Worm (Caenorhabditis elegans) whole organism, early embryonic: ENCODE results near the gene ZK1236.5.

Source experiments
- B0310.2 ChIP-seq: sonication (generic microtip); optimal IDR thresholded peaks from 2 replicates; lab custom pipeline; 2016; ENCODE audit warnings: mild to moderate bottlenecking, missing genetic modification characterization, missing compliant biosample characterization
- F13C5.2 ChIP-seq: sonication (generic microtip); optimal IDR thresholded peaks from 2 replicates; lab custom pipeline; 2017; ENCODE audit warnings: mild to moderate bottlenecking, missing genetic modification characterization, inconsistent platforms, missing compliant biosample characterization
- aly-1 ChIP-seq: sonication (generic microtip); optimal IDR thresholded peaks from 2 replicates; lab custom pipeline; 2016; ENCODE audit warnings: missing genetic modification characterization, missing compliant biosample characterization
- ama-1 ChIP-seq: fragments of 150-350 bp; optimal IDR thresholded peaks from 2 replicates; lab custom pipeline; 2014
- ceh-13 ChIP-seq: fragments of 200-800 bp; sonication (Bioruptor generic); optimal IDR thresholded peaks from 2 replicates; lab custom pipeline; 2018; ENCODE audit warnings: mild to moderate bottlenecking, missing genetic modification characterization, missing compliant biosample characterization
- ceh-36 ChIP-seq: sonication (generic microtip); optimal IDR thresholded peaks from 2 replicates; lab custom pipeline; 2016; ENCODE audit warnings: missing genetic modification characterization, inconsistent platforms, missing compliant biosample characterization
- ets-7 ChIP-seq: sonication (generic microtip); optimal IDR thresholded peaks from 2 replicates; lab custom pipeline; 2016; ENCODE audit warnings: missing genotype, missing genetic modification characterization, missing compliant biosample characterization
- flt-1 ChIP-seq: fragments of 200-800 bp; sonication (Bioruptor generic); IDR thresholded peaks from 2 replicates; pipeline ENCODE4 v1.3.6; 2022; ENCODE audit warnings: missing genetic modification characterization, missing compliant biosample characterization
- hmbx-1 ChIP-seq: sonication (generic microtip); optimal IDR thresholded peaks from 2 replicates; lab custom pipeline; 2016; ENCODE audit warnings: mild to moderate bottlenecking, missing genetic modification characterization, missing compliant biosample characterization
- hmg-4 ChIP-seq: fragments of 200-800 bp; sonication (Bioruptor generic); optimal IDR thresholded peaks from 2 replicates; lab custom pipeline; 2018; ENCODE audit warnings: mild to moderate bottlenecking, missing genetic modification characterization, missing compliant biosample characterization
- hnd-1 ChIP-seq: sonication (generic microtip); optimal IDR thresholded peaks from 2 replicates; lab custom pipeline; 2016; ENCODE audit warnings: missing genetic modification characterization, missing compliant biosample characterization
- pes-1 ChIP-seq: fragments of 200-800 bp; sonication (Bioruptor generic); IDR thresholded peaks from 2 replicates; pipeline ENCODE4 v1.3.6; 2022; ENCODE audit warnings: missing genetic modification reagents, missing genetic modification characterization, missing compliant biosample characterization
- scrt-1 ChIP-seq: fragments of 200-800 bp; sonication (Bioruptor generic); IDR thresholded peaks from 2 replicates; pipeline ENCODE4 v1.3.6; 2022; ENCODE audit warnings: missing genetic modification characterization, missing compliant biosample characterization
- sea-1 ChIP-seq: fragments of 200-800 bp; sonication (Bioruptor generic); conservative IDR thresholded peaks from 2 replicates; pipeline ENCODE4 v1.3.6; 2022; ENCODE audit warnings: missing genetic modification characterization, missing compliant biosample characterization
- tbx-11 ChIP-seq: fragments of 200-800 bp; sonication (Bioruptor generic); IDR thresholded peaks from 2 replicates; pipeline ENCODE4 v1.3.6; 2022; ENCODE audit warnings: missing genetic modification characterization, missing compliant biosample characterization
- tbx-37 ChIP-seq: fragments of 200-800 bp; sonication (Bioruptor generic); conservative IDR thresholded peaks from 2 replicates; pipeline ENCODE4 v1.3.6; 2022; ENCODE audit warnings: missing genetic modification reagents, missing genetic modification characterization, missing compliant biosample characterization
- tra-4 ChIP-seq: sonication (generic microtip); optimal IDR thresholded peaks from 2 replicates; lab custom pipeline; 2017; ENCODE audit warnings: missing genetic modification characterization, missing compliant biosample characterization

ZK1236.5 gene

DNA sequence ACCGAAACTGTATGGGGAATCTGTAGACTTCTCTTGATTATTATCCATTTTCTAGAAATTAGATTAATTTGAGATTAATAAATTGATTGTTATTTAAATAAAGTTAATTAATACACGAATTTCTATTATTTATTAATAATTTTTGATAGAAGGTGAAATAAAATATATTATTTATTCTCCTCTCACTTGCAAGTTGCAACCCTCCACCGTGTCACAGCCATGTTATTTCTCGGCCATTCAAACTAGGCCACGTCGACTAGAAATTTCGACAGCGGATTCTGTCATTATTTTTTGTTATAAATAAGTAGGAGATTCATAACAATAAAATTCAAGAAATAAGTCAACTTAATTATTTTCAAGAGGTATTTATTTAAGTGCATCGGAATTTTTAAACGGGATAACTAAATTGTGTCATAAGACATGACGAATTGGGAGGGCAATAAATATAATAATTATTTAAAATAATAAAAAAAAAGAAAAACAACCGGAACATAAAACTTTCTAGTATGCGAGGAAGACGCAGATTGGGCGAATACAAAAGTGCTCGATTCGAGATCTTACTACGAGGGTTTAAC is 11.6 kb upstream of the ZK1236.5 start, which contains the start of gene ufbp-1:
Gene ufbp-1, minus strand, starts transcription at position 51 of the 575 bp plus-strand sequence.
- TF ChIP-seq tra-4 (tag; lab: Kevin White, UChicago) (no peak), B0310.2 (tag; lab: Kevin White, UChicago) (no peak), hmbx-1 (tag; lab: Kevin White, UChicago) (no peak), hmg-4 (GFP tag; lab: Kevin White, UChicago) (no peak), F13C5.2 (tag; lab: Kevin White, UChicago) (no peak), ama-1 (lab: Kevin White, UChicago) (no peak), hnd-1 (tag; lab: Kevin White, UChicago) (no peak), sea-1 (GFP tag; lab: Robert Waterston, UW) (0 out of 2 replicates have a peak, but pooled peaks have one; percentile 17)

DNA sequence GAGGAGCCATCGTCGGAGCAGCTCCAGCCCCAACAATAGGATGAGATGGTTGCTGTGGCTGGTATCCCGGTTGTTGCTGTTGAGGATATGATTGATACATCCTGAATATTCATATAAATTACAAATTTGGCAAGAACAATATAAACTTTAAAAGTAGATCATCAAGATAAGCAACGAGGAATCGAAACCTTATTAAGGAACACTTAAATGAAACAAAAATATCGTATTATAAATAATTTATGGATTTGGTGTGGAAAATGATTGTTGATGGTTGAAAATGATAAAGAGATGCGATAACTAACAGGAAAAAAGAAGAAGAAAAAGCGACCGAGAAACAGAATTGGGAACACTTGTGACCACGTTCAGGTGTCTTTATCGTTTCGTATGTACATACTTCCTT is 7.3 kb upstream of the ZK1236.5 start, which contains the start of gene pqn-96:
Gene pqn-96, minus strand, starts transcription at position 101 of the 400 bp plus-strand sequence.
- TF ChIP-seq ets-7 (tag; lab: Kevin White, UChicago) (no peak), flt-1 (GFP tag; lab: Robert Waterston, UW) (no peak), hmbx-1 (tag; lab: Kevin White, UChicago) (no peak), scrt-1 (GFP tag; lab: Robert Waterston, UW) (no peak), F13C5.2 (tag; lab: Kevin White, UChicago) (no peak), ceh-13 (GFP tag; lab: Kevin White, UChicago) (no peak), tbx-37 (GFP tag; lab: Robert Waterston, UW) (no peak), tra-4 (tag; lab: Kevin White, UChicago) (no peak), ama-1 (lab: Kevin White, UChicago) (no peak), tbx-11 (GFP tag; lab: Robert Waterston, UW) (no peak), aly-1 (tag; lab: Kevin White, UChicago) (no peak), sea-1 (GFP tag; lab: Robert Waterston, UW) (no peak), hmg-4 (GFP tag; lab: Kevin White, UChicago) (no peak), pes-1 (GFP tag; lab: Robert Waterston, UW) (no peak), hnd-1 (tag; lab: Kevin White, UChicago) (no peak)

DNA sequence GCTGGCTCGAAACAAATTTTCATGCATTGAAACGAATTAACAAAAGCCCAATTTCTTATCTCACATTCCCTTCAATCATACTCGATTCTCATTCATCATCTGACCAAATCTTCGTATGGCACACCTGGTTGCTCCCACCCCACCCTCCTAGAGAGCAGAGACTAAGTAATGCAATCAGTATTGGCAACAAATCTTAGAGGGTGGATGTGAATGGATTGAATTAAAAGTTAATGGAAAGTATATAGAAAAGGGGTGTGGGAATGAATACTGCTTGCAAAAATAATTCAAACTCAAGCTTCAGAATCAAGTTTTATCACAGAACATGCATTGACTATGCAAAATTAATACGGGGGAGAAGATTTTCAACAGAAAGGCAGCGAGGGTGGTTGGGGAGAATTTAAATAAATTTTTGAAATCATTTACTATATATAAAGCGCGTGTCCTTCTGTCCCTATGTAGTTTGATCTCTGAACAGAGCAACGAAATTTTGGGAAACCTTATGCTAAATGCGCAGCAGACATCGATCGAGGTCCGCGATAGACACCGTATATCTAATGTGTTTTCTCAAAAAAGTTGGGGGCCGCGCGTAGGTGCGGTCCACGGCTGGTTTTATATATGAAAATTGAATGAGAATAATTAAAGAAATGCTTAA is 5.9 kb upstream of the ZK1236.5 start:
- no peak for TF ChIP-seq hnd-1 (tag; lab: Kevin White, UChicago)
- no peak for TF ChIP-seq tbx-37 (GFP tag; lab: Robert Waterston, UW)
- no peak for TF ChIP-seq ceh-13 (GFP tag; lab: Kevin White, UChicago)
- no peak for TF ChIP-seq hmbx-1 (tag; lab: Kevin White, UChicago)
- TF ChIP-seq ceh-36 (tag; lab: Kevin White, UChicago): no peak
- TF ChIP-seq tra-4 (tag; lab: Kevin White, UChicago): no peak
- TF ChIP-seq B0310.2 (tag; lab: Kevin White, UChicago): no peak
- TF ChIP-seq sea-1 (GFP tag; lab: Robert Waterston, UW): no peak
- no peak for TF ChIP-seq hmg-4 (GFP tag; lab: Kevin White, UChicago)
- no peak for TF ChIP-seq F13C5.2 (tag; lab: Kevin White, UChicago)
- TF ChIP-seq ets-7 (tag; lab: Kevin White, UChicago): no peak
- no peak for TF ChIP-seq aly-1 (tag; lab: Kevin White, UChicago)
- no peak for TF ChIP-seq flt-1 (GFP tag; lab: Robert Waterston, UW)
- TF ChIP-seq pes-1 (GFP tag; lab: Robert Waterston, UW): no peak

DNA sequence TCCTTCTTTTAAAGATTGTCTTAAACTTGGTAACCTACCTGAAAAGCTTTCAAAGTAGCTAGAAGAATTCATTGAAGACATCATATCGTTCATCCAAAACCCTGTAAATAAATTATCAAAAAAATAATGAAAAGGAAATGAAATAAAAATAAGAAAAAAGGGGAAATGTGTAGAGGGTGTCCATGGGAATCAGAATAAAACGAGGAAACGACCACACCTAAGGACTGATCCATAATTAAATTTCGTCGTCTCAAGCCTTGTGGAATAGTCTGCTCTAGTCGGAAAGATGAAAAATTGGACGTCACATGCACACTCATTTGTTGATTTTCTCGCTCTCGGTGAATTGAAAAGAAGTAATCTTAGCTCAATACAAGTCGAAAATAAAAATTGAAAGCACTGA is 3.1 kb upstream of the ZK1236.5 start, which contains the start of gene ZK1236.9:
Gene ZK1236.9, minus strand, starts transcription at position 101 of the 400 bp plus-strand sequence.
- no peak for TF ChIP-seq tbx-37 (GFP tag; lab: Robert Waterston, UW)
- TF ChIP-seq sea-1 (GFP tag; lab: Robert Waterston, UW): no peak
- TF ChIP-seq ama-1 (lab: Kevin White, UChicago): no peak
- TF ChIP-seq B0310.2 (tag; lab: Kevin White, UChicago): no peak
- TF ChIP-seq hmbx-1 (tag; lab: Kevin White, UChicago): no peak
- no peak for TF ChIP-seq ceh-13 (GFP tag; lab: Kevin White, UChicago)
- TF ChIP-seq hnd-1 (tag; lab: Kevin White, UChicago): no peak
- TF ChIP-seq F13C5.2 (tag; lab: Kevin White, UChicago): no peak
- no peak for TF ChIP-seq ceh-36 (tag; lab: Kevin White, UChicago)
- no peak for TF ChIP-seq hmg-4 (GFP tag; lab: Kevin White, UChicago)

DNA sequence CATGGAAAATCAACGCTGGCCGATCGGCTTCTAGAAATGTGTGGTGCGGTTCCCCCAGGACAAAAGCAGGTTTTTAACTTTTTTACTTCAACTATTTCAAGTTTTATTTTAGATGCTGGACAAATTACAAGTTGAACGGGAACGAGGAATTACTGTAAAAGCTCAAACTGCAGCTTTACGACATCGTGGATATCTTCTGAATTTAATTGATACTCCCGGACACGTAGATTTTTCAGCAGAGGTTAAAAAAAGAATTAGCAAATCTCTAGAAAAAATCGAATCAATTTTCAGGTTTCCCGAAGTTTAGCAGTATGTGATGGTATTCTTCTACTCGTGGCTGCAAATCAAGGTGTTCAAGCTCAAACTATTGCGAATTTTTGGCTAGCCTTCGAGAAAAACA is 2.5 kb downstream of the ZK1236.5 start:
- TF ChIP-seq flt-1 (GFP tag; lab: Robert Waterston, UW): no peak

DNA sequence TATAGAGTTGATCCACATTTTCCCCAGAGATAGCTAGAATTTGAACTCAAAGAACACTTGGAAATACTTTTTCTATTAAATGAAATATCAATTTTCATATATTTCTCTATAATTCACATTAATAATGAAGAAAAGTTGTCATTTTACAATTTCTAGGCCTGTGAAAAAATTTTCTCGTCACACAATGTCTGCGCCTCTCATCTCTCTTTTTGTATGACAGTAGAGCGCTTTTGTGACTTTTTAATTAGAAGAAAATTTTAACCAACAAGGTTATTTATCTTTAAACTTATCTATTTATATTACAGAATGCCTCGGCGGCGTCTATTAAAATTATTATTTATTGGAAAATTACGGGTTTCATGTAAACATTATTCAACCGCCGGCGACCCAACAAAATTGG is 3.0 kb downstream of the ZK1236.5 start, which contains the start of gene ZK1236.1:
Gene ZK1236.1, plus strand, starts transcription at position 263 of the 400 bp plus-strand sequence.
- TF ChIP-seq tra-4 (tag; lab: Kevin White, UChicago) (no peak), hnd-1 (tag; lab: Kevin White, UChicago) (no peak), F13C5.2 (tag; lab: Kevin White, UChicago) (no peak), ceh-13 (GFP tag; lab: Kevin White, UChicago) (no peak), ama-1 (lab: Kevin White, UChicago) (no peak), pes-1 (GFP tag; lab: Robert Waterston, UW) (no peak), hmbx-1 (tag; lab: Kevin White, UChicago) (no peak), tbx-11 (GFP tag; lab: Robert Waterston, UW) (no peak)

DNA sequence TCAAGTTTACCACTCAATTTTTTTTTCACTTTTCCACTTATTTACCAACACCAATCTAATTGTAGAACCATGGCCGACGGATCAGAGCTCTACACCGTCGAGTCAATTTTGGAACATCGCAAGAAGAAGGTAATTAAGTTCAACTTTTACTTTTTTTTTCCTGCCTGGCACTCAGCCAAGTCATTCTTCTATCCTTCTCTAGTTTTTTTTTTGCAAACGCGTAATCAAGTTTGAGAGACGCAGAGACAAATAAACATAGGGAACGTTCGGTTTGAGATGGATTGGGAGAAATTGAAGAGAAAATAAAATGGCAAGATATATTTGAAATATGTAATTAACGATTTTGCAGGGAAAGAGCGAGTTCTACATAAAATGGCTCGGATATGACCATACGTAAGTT is 5.7 kb downstream of the ZK1236.5 start, which contains the start of gene cec-1:
Gene cec-1, plus strand, starts transcription at position 63 of the 400 bp plus-strand sequence.
- no peak for TF ChIP-seq hmg-4 (GFP tag; lab: Kevin White, UChicago)
- no peak for TF ChIP-seq ets-7 (tag; lab: Kevin White, UChicago)
- TF ChIP-seq hmbx-1 (tag; lab: Kevin White, UChicago): no peak
- no peak for TF ChIP-seq hnd-1 (tag; lab: Kevin White, UChicago)
- TF ChIP-seq aly-1 (tag; lab: Kevin White, UChicago): no peak
- no peak for TF ChIP-seq tbx-37 (GFP tag; lab: Robert Waterston, UW)
- no peak for TF ChIP-seq pes-1 (GFP tag; lab: Robert Waterston, UW)
- TF ChIP-seq ceh-36 (tag; lab: Kevin White, UChicago): no peak
- no peak for TF ChIP-seq flt-1 (GFP tag; lab: Robert Waterston, UW)
